Fruit fly (Drosophila melanogaster) whole organism, embryonic: Measurements from ENCODE around the gene CG12814.

Experiments
- Adf1 ChIP-seq: fragments of 200-800 bp; sonication (Bioruptor generic); IDR thresholded peaks from 2 replicates; pipeline ENCODE4 v1.3.6; 2022; ENCODE audit warnings: missing biosample characterization, missing genetic modification characterization
- Bteb2 ChIP-seq: fragments of 200-800 bp; sonication (Bioruptor generic); optimal IDR thresholded peaks from 2 replicates; lab custom pipeline; 2016; ENCODE audit warnings: missing biosample characterization, missing genetic modification characterization
- CG10267 ChIP-seq: fragments of 200-800 bp; sonication (Bioruptor generic); optimal IDR thresholded peaks from 2 replicates; lab custom pipeline; 2018; ENCODE audit warnings: missing biosample characterization, mild to moderate bottlenecking, missing genetic modification characterization, moderate library complexity
- CG10654 ChIP-seq: fragments of 200-800 bp; sonication (Bioruptor generic); optimal IDR thresholded peaks from 2 replicates; lab custom pipeline; 2016; ENCODE audit warnings: missing biosample characterization, missing genetic modification characterization
- CG12155 ChIP-seq: fragments of 200-800 bp; sonication (Bioruptor generic); optimal IDR thresholded peaks from 3 replicates; lab custom pipeline; 2016; ENCODE audit warnings: missing biosample characterization, missing genetic modification characterization
- CG12236 ChIP-seq: fragments of 200-800 bp; sonication (Bioruptor generic); optimal IDR thresholded peaks from 2 replicates; lab custom pipeline; 2016; ENCODE audit warnings: missing biosample characterization, missing genetic modification characterization
- CG12769 ChIP-seq: fragments of 200-800 bp; sonication (Bioruptor generic); optimal IDR thresholded peaks from 2 replicates; lab custom pipeline; 2019; ENCODE audit warnings: missing biosample characterization, mild to moderate bottlenecking, missing genetic modification characterization, moderate library complexity
- CG14050 ChIP-seq: fragments of 200-800 bp; sonication (Bioruptor generic); IDR thresholded peaks from 3 replicates; pipeline ENCODE4 v1.3.6; 2022; ENCODE audit warnings: missing biosample characterization, missing genetic modification characterization
- CG14710 ChIP-seq: fragments of 200-800 bp; sonication (Bioruptor generic); optimal IDR thresholded peaks from 3 replicates; lab custom pipeline; 2019; ENCODE audit warnings: missing biosample characterization, mild to moderate bottlenecking, missing genetic modification characterization, moderate library complexity
- CG1602 ChIP-seq: fragments of 200-800 bp; sonication (Bioruptor generic); optimal IDR thresholded peaks from 3 replicates; lab custom pipeline; 2016; ENCODE audit warnings: missing biosample characterization, missing genetic modification characterization
- CG16779 ChIP-seq: fragments of 200-800 bp; sonication (Bioruptor generic); IDR thresholded peaks from 2 replicates; pipeline ENCODE4 v1.3.6; 2022; ENCODE audit warnings: missing biosample characterization, missing genetic modification characterization
- CG16815 ChIP-seq: fragments of 200-800 bp; sonication (Bioruptor generic); optimal IDR thresholded peaks from 3 replicates; lab custom pipeline; 2017; ENCODE audit warnings: missing biosample characterization, mild to moderate bottlenecking, missing genetic modification characterization
- CG17186 ChIP-seq: fragments of 200-800 bp; sonication (Bioruptor generic); optimal IDR thresholded peaks from 3 replicates; lab custom pipeline; 2017; ENCODE audit warnings: missing biosample characterization, missing genetic modification reagents, missing genetic modification characterization
- CG1792 ChIP-seq: fragments of 200-800 bp; sonication (Bioruptor generic); optimal IDR thresholded peaks from 2 replicates; lab custom pipeline; 2016; ENCODE audit warnings: missing biosample characterization, missing genetic modification characterization
- CG18599 ChIP-seq: fragments of 200-800 bp; sonication (Bioruptor generic); optimal IDR thresholded peaks from 3 replicates; lab custom pipeline; 2017; ENCODE audit warnings: missing biosample characterization, missing genetic modification characterization, mild to moderate bottlenecking, moderate library complexity, missing genetic modification reagents
- CG2678 ChIP-seq: fragments of 200-800 bp; sonication (Bioruptor generic); optimal IDR thresholded peaks from 3 replicates; lab custom pipeline; 2019; ENCODE audit warnings: missing biosample characterization, mild to moderate bottlenecking, missing genetic modification characterization, moderate library complexity
- CG3065 ChIP-seq: fragments of 200-800 bp; sonication (Bioruptor generic); optimal IDR thresholded peaks from 2 replicates; lab custom pipeline; 2016; ENCODE audit warnings: missing biosample characterization, missing genetic modification characterization
- CG34224 ChIP-seq: fragments of 200-800 bp; sonication (Bioruptor generic); IDR thresholded peaks from 3 replicates; pipeline ENCODE4 v1.3.6; 2022; ENCODE audit warnings: missing biosample characterization, missing genetic modification characterization; ENCODE audit not compliant: partially characterized antibody
- CG5180 ChIP-seq: fragments of 200-800 bp; sonication (Bioruptor generic); optimal IDR thresholded peaks from 3 replicates; lab custom pipeline; 2017; ENCODE audit warnings: missing biosample characterization, missing genetic modification characterization, mild to moderate bottlenecking, moderate library complexity, missing genetic modification reagents
- CG5245 ChIP-seq: fragments of 200-800 bp; sonication (Bioruptor generic); optimal IDR thresholded peaks from 3 replicates; lab custom pipeline; 2016; ENCODE audit warnings: missing biosample characterization, missing genetic modification characterization
- CG6791 ChIP-seq: fragments of 200-800 bp; sonication (Bioruptor generic); IDR thresholded peaks from 3 replicates; pipeline ENCODE4 v1.3.6; 2022; ENCODE audit warnings: missing biosample characterization, missing genetic modification characterization; ENCODE audit not compliant: partially characterized antibody
- CG6813 ChIP-seq: fragments of 200-800 bp; sonication (Bioruptor generic); optimal IDR thresholded peaks from 2 replicates; lab custom pipeline; 2017; ENCODE audit warnings: missing biosample characterization, missing genetic modification characterization, mild to moderate bottlenecking, moderate library complexity, missing genetic modification reagents
- CG8765 ChIP-seq: fragments of 200-800 bp; sonication (Bioruptor generic); IDR thresholded peaks from 2 replicates; pipeline ENCODE4 v1.3.6; 2022; ENCODE audit warnings: missing biosample characterization, missing genetic modification characterization
- CG9609 ChIP-seq: fragments of 200-800 bp; sonication (Bioruptor generic); optimal IDR thresholded peaks from 3 replicates; lab custom pipeline; 2016; ENCODE audit warnings: missing biosample characterization, missing genetic modification characterization
- Camta ChIP-seq: fragments of 200-800 bp; sonication (Bioruptor generic); optimal IDR thresholded peaks from 2 replicates; lab custom pipeline; 2016; ENCODE audit warnings: missing biosample characterization, missing genetic modification characterization
- CkIIα-i1 ChIP-seq: fragments of 200-800 bp; sonication (Bioruptor generic); IDR thresholded peaks from 2 replicates; pipeline ENCODE4 v1.3.6; 2022; ENCODE audit warnings: missing biosample characterization, missing genetic modification characterization
- D19A ChIP-seq: fragments of 200-800 bp; optimal IDR thresholded peaks from 3 replicates; lab custom pipeline; 2019; ENCODE audit warnings: missing biosample characterization, mild to moderate bottlenecking, missing genetic modification characterization, moderate library complexity
- Doc2 ChIP-seq: fragments of 200-800 bp; sonication (Bioruptor generic); IDR thresholded peaks from 2 replicates; pipeline ENCODE4 v1.3.6; 2022; ENCODE audit warnings: missing biosample characterization, missing genetic modification characterization
- Ets97D ChIP-seq: fragments of 200-800 bp; sonication (Bioruptor generic); optimal IDR thresholded peaks from 3 replicates; lab custom pipeline; 2016; ENCODE audit warnings: missing biosample characterization, missing genetic modification characterization
- Fer1 ChIP-seq: fragments of 200-800 bp; sonication (Bioruptor generic); optimal IDR thresholded peaks from 2 replicates; lab custom pipeline; 2017; ENCODE audit warnings: missing biosample characterization, mild to moderate bottlenecking, missing genetic modification characterization
- Lim3 ChIP-seq: fragments of 200-800 bp; sonication (Bioruptor generic); IDR thresholded peaks from 2 replicates; pipeline ENCODE4 v1.3.6; 2022; ENCODE audit warnings: missing biosample characterization, missing genetic modification characterization
- Rx ChIP-seq: fragments of 200-800 bp; sonication (Bioruptor generic); IDR thresholded peaks from 2 replicates; pipeline ENCODE4 v1.3.6; 2022; ENCODE audit warnings: missing biosample characterization, missing genetic modification characterization
- cad ChIP-seq: fragments of >200 bp; optimal IDR thresholded peaks from 2 replicates; lab custom pipeline; 2017; ENCODE audit warnings: missing biosample characterization, missing genetic modification characterization
- chn ChIP-seq: fragments of 200-800 bp; sonication (Bioruptor generic); optimal IDR thresholded peaks from 2 replicates; lab custom pipeline; 2016; ENCODE audit warnings: missing biosample characterization, missing genetic modification characterization
- crol ChIP-seq: fragments of 200-800 bp; sonication (Bioruptor generic); IDR thresholded peaks from 2 replicates; pipeline ENCODE4 v1.3.6; 2022; ENCODE audit warnings: missing biosample characterization, missing genetic modification characterization
- eyg ChIP-seq: fragments of 200-800 bp; sonication (Bioruptor generic); optimal IDR thresholded peaks from 3 replicates; lab custom pipeline; 2016; ENCODE audit warnings: missing biosample characterization, missing genetic modification characterization
- gcm2 ChIP-seq: fragments of 200-800 bp; sonication (Bioruptor generic); optimal IDR thresholded peaks from 2 replicates; lab custom pipeline; 2016; ENCODE audit warnings: missing biosample characterization, missing genetic modification characterization
- ham ChIP-seq: fragments of 200-800 bp; sonication (Bioruptor generic); IDR thresholded peaks from 2 replicates; pipeline ENCODE4 v1.3.6; 2022; ENCODE audit warnings: missing biosample characterization, missing genetic modification characterization
- ken ChIP-seq: fragments of 200-800 bp; sonication (Bioruptor generic); IDR thresholded peaks from 3 replicates; pipeline ENCODE4 v1.3.6; 2022; ENCODE audit warnings: missing biosample characterization, missing genetic modification characterization
- nmo ChIP-seq: fragments of 200-800 bp; sonication (Bioruptor generic); optimal IDR thresholded peaks from 2 replicates; lab custom pipeline; 2018; ENCODE audit warnings: missing biosample characterization, mild to moderate bottlenecking, missing genetic modification characterization, moderate library complexity
- pan ChIP-seq, 4 experiments: fragments of >200 bp in 3 of 4; fragments of 200-800 bp in 1 of 4; sonication (Bioruptor generic) in 1 of 4; optimal IDR thresholded peaks in 3 of 4; IDR thresholded peaks in 1 of 4; 2 replicates each; pipeline versions ENCODE4 v1.3.6 to Lab custom; 2017 to 2022; ENCODE audit warnings: missing biosample characterization in 2 of 4, missing genetic modification characterization in 2 of 4, mixed read lengths in 1 of 4
- peb ChIP-seq: fragments of 200-800 bp; sonication (Bioruptor generic); IDR thresholded peaks from 2 replicates; pipeline ENCODE4 v1.3.6; 2022; ENCODE audit warnings: missing biosample characterization, missing genetic modification characterization
- pum ChIP-seq: fragments of 200-800 bp; sonication (Bioruptor generic); optimal IDR thresholded peaks from 2 replicates; lab custom pipeline; 2016; ENCODE audit warnings: missing biosample characterization, missing genetic modification characterization
- ranshi ChIP-seq: fragments of 200-800 bp; sonication (Bioruptor generic); IDR thresholded peaks from 2 replicates; pipeline ENCODE4 v1.3.6; 2022; ENCODE audit warnings: missing biosample characterization, missing genetic modification characterization
- repo ChIP-seq: fragments of 200-800 bp; sonication (Bioruptor generic); optimal IDR thresholded peaks from 2 replicates; lab custom pipeline; 2016; ENCODE audit warnings: missing biosample characterization, missing genetic modification characterization
- row ChIP-seq: fragments of 200-800 bp; sonication (Bioruptor generic); IDR thresholded peaks from 3 replicates; pipeline ENCODE4 v1.3.6; 2022; ENCODE audit warnings: missing biosample characterization, missing genetic modification characterization
- scrt ChIP-seq: fragments of 200-800 bp; sonication (Bioruptor generic); optimal IDR thresholded peaks from 2 replicates; lab custom pipeline; 2018; ENCODE audit warnings: missing biosample characterization, mild to moderate bottlenecking, missing genetic modification characterization, moderate library complexity
- sd ChIP-seq: fragments of 200-800 bp; sonication (Bioruptor generic); optimal IDR thresholded peaks from 3 replicates; lab custom pipeline; 2018; ENCODE audit warnings: missing biosample characterization, mild to moderate bottlenecking, missing genetic modification characterization, moderate library complexity
- slou ChIP-seq: fragments of 200-800 bp; sonication (Bioruptor generic); optimal IDR thresholded peaks from 3 replicates; lab custom pipeline; 2016; ENCODE audit warnings: missing biosample characterization, missing genetic modification characterization
- tin ChIP-seq: fragments of 200-800 bp; sonication (Bioruptor generic); optimal IDR thresholded peaks from 3 replicates; lab custom pipeline; 2016; ENCODE audit warnings: missing biosample characterization, missing genetic modification characterization
- unpg ChIP-seq: fragments of 200-800 bp; sonication (Bioruptor generic); optimal IDR thresholded peaks from 3 replicates; lab custom pipeline; 2018; ENCODE audit warnings: missing biosample characterization, mild to moderate bottlenecking, missing genetic modification characterization, moderate library complexity
- vfl ChIP-seq: fragments of 200-800 bp; sonication (Bioruptor generic); optimal IDR thresholded peaks from 2 replicates; lab custom pipeline; 2016; ENCODE audit warnings: missing biosample characterization, missing genetic modification characterization

Gene CG12814

DNA sequence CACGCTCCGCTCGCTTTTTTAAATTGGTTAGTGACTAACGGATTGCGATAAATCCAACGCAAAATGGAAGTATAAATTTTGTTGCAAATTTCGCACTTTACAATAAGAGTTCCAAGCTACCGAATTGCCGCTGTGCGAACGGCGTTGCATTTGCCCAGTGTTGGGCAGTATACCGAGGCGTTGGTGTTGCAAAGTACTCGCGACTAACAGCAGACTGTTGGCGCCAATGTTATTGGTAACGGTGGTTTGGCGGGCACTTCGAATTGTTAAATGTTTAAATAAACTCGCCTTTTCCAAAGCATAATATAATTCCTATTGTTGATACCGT lies 55.1 kb downstream of the CG12814 start (continued):
- no peak for TF ChIP-seq CG3065 (GFP tag; lab: Kevin White, UChicago)
- peak; percentile 8; the same call in 1 of the 3 replicates for TF ChIP-seq row (GFP tag; lab: Robert Waterston, UW)
- TF ChIP-seq cad (GFP tag; lab: Kevin White, UChicago), result no peak
- TF ChIP-seq gcm2 (GFP tag; lab: Kevin White, UChicago), result no peak
- peak; percentile 29 for TF ChIP-seq scrt (GFP tag; lab: Kevin White, UChicago)
- TF ChIP-seq CG17186, result peak; percentile 54
- no peak for TF ChIP-seq repo (GFP tag; lab: Kevin White, UChicago)
- TF ChIP-seq ham (GFP tag; lab: Robert Waterston, UW), result no peak
- TF ChIP-seq Adf1 (GFP tag; lab: Robert Waterston, UW), result peak; percentile 22; the same call in 1 of the 2 replicates
- peak; percentile 68 for TF ChIP-seq Ets97D (GFP tag; lab: Kevin White, UChicago)
- no peak; the same call in 2 of the 3 replicates for TF ChIP-seq CG14050 (GFP tag; lab: Robert Waterston, UW)
- peak; percentile 64 for TF ChIP-seq Fer1 (GFP tag; lab: Kevin White, UChicago)
- no peak for TF ChIP-seq Lim3
- no peak for TF ChIP-seq Doc2
- no peak for TF ChIP-seq pan (optimal IDR thresholded peaks at IDR 0.05; lab: Kevin White, UChicago)
- TF ChIP-seq pan (GFP tag; optimal IDR thresholded peaks at IDR 0.05 in 1 of 2, IDR thresholded peaks at IDR 0.05 in 1 of 2), result no peak
- TF ChIP-seq chn (GFP tag; lab: Kevin White, UChicago), result peak; percentile 10
- no peak for TF ChIP-seq CG8765 (GFP tag; lab: Robert Waterston, UW)
- TF ChIP-seq CG16815 (GFP tag; lab: Kevin White, UChicago), result no peak
- TF ChIP-seq Rx (GFP tag; lab: Robert Waterston, UW), result no peak
- no peak for TF ChIP-seq nmo
- TF ChIP-seq D19A, result no peak
- peak; percentile 3 for TF ChIP-seq eyg (GFP tag; lab: Kevin White, UChicago)
- TF ChIP-seq CG5245, result no peak
- TF ChIP-seq ken (GFP tag; lab: Robert Waterston, UW), result peak; percentile 44; the same call in 1 of the 3 replicates
- peak; percentile 33 for TF ChIP-seq CG12155 (GFP tag; lab: Kevin White, UChicago)
- TF ChIP-seq unpg, result no peak
- TF ChIP-seq crol (GFP tag; lab: Robert Waterston, UW), result no peak
- TF ChIP-seq CG6791, result no peak
- no peak for TF ChIP-seq CG9609 (GFP tag; lab: Kevin White, UChicago)
- TF ChIP-seq Camta (GFP tag; lab: Kevin White, UChicago), result no peak
- TF ChIP-seq CG6813, result no peak
- no peak for TF ChIP-seq CG12236 (GFP tag; lab: Kevin White, UChicago)
- no peak for TF ChIP-seq CG1792 (GFP tag; lab: Kevin White, UChicago)
- no peak for TF ChIP-seq sd
- no peak for TF ChIP-seq CG5180
- TF ChIP-seq Bteb2, result peak; percentile 32
- no peak for TF ChIP-seq peb (GFP tag; lab: Robert Waterston, UW)
- peak; percentile 16 for TF ChIP-seq pum
- TF ChIP-seq vfl (GFP tag; lab: Kevin White, UChicago), result peak; percentile 7
- TF ChIP-seq CG2678 (tag; lab: Kevin White, UChicago), result no peak
- peak; percentile 51 for TF ChIP-seq CG12769 (tag; lab: Kevin White, UChicago)
- TF ChIP-seq CG10267 (tag; lab: Kevin White, UChicago), result peak; percentile 94
- TF ChIP-seq tin, result peak; percentile 48
- no peak for TF ChIP-seq CG1602 (GFP tag; lab: Kevin White, UChicago)
- TF ChIP-seq CG14710 (tag; lab: Kevin White, UChicago), result peak; percentile 31
- no peak for TF ChIP-seq CkIIα-i1
- TF ChIP-seq CG34224 (GFP tag; lab: Robert Waterston, UW), result no peak
- peak; percentile 64 for TF ChIP-seq CG18599 (GFP tag; lab: Kevin White, UChicago)
- TF ChIP-seq CG16779 (GFP tag; lab: Robert Waterston, UW), result no peak
- TF ChIP-seq slou (GFP tag; lab: Kevin White, UChicago), result no peak
- TF ChIP-seq CG10654 (GFP tag; lab: Kevin White, UChicago), result no peak
- TF ChIP-seq ranshi (GFP tag; lab: Robert Waterston, UW), result no peak
